Worm (Caenorhabditis elegans): Measurements from ENCODE around the gene B0304.4.

ce11 chrII:4474005-4474655 lies 48.9 kb downstream of the B0304.4 start:
- TF ChIP-seq egl-27 (tag; optimal IDR thresholded peaks at IDR 0.05) (no peak), nhr-25 (tag; optimal IDR thresholded peaks at IDR 0.05) (no peak)
